Fruit fly (Drosophila melanogaster): ENCODE data around the gene UQCR-C2.
A peak's percentile ranks its signal among the peaks of the same experiment; 100 is the strongest.

Gene UQCR-C2

DNA sequence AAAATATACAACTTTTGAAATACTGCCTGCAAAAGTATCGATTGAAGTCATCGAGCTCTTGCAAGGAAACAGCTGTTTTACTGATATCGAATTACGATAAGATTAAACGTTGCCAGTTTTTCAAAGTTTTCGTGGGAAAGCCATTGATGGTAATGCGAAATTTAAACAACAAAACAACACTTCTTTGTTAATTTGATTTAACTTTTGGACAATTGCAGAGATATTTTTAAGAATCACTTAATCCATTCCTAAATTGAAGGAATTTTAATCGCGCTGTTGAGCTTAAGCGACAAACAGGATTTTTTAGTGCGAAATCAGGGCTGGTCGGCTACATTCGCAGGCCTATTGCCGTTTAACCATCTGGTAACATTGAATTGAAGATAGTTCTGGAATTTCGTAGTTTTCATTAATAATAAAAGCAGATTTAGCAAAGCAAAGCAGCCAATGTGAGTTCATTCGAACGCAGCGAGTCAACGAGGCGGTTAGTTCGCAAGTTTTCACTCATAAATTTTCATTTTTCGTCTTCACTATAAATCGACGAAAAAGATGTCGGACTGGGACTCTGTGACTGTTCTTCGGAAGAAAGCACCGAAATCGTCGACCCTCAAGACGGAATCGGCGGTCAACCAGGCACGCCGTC lies 9.5 kb upstream of the UQCR-C2 start, which contains the start of gene mbf1:
TSS of gene mbf1 (plus strand) at position 130 of the 640 bp plus-strand sequence.
- peak in 1 of 2 experiments; percentile 7 for TF ChIP-seq CTCF (optimal IDR thresholded peaks at IDR 0.05)
- no peak for TF ChIP-seq CG8478 (optimal IDR thresholded peaks at IDR 0.05)

DNA sequence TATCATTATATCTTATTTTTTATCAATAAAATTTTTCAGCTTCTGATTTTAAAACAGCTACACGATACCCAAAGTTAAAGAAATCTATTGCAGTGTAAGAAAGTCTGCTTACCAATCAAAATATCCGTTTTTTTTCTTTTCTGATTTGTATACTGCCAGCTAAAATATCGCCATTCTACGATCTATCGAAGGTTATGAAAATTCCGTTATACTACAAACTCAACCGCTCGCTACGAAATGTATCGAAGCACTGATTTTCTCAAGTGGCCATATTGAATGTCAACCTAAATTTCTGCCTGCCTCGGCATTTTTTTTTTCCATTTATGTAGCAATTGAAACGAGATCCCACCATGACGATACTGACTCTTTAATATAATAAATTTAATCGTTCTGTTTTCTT lies 3.9 kb upstream of the UQCR-C2 start, which contains the start of gene nxf2:
TSS of gene nxf2 (minus strand) at position 258 of the 400 bp plus-strand sequence.
- TF ChIP-seq CG8478 (optimal IDR thresholded peaks at IDR 0.05), result no peak
- no peak for TF ChIP-seq CTCF (optimal IDR thresholded peaks at IDR 0.05)

dm6 chr3L:16581201-16581705 lies 2.7 kb upstream of the UQCR-C2 start, which contains the start of gene Smn:
Gene Smn (minus strand): TSS chr3L:16581547.
- no peak for TF ChIP-seq CG8478 (optimal IDR thresholded peaks at IDR 0.05)
- TF ChIP-seq CTCF (optimal IDR thresholded peaks at IDR 0.05), result no peak

DNA sequence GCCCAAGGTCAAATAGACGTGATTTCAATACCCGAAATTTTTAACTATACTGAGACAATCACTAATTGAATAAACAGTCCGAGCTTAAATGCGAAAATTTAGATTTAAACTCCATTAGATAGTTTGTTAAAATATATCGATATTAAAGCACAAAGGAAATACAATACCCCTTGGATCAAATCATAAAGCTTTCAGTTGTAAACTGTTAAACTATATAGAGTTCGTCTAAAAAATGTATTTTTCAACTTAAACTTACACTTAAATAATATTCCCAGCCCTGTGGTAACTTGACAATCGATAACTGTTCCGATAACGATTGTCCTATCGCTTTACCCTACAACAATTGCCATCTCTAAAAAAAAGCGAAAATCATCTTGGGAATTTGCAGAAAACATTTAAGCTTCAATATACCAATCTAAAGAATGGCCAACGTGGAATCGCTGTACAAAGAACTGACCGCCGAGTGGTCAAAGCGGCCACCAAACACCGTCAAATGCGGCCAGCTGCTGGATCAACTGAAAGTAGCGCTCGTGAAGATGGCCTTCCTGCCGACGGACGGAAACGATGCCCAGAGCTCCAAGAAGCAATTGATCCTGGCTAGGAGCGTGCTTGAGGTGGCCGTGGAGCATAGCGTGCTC lies 1.1 kb upstream of the UQCR-C2 start, which contains the start of gene Rpn12:
TSS of gene Rpn12 (plus strand) at position 351 of the 638 bp plus-strand sequence.
- no peak for TF ChIP-seq CTCF (optimal IDR thresholded peaks at IDR 0.05)
- no peak for TF ChIP-seq CG8478 (optimal IDR thresholded peaks at IDR 0.05)

dm6 chr3L:16586989-16587388 lies 3.1 kb downstream of the UQCR-C2 start, which contains the start of the genes Syx8 and CG32163:
Gene Syx8 (minus strand): TSS chr3L:16587057.
Gene CG32163 (plus strand): TSS chr3L:16587157.
- TF ChIP-seq CTCF (optimal IDR thresholded peaks at IDR 0.05), result no peak
- TF ChIP-seq CG8478 (optimal IDR thresholded peaks at IDR 0.05), result no peak

dm6 chr3L:16587994-16588622 lies 4.2 kb downstream of the UQCR-C2 start:
- TF ChIP-seq CTCF (optimal IDR thresholded peaks at IDR 0.05), result peak in 1 of 2 experiments; percentile 31
- no peak for TF ChIP-seq CG8478 (optimal IDR thresholded peaks at IDR 0.05)

DNA sequence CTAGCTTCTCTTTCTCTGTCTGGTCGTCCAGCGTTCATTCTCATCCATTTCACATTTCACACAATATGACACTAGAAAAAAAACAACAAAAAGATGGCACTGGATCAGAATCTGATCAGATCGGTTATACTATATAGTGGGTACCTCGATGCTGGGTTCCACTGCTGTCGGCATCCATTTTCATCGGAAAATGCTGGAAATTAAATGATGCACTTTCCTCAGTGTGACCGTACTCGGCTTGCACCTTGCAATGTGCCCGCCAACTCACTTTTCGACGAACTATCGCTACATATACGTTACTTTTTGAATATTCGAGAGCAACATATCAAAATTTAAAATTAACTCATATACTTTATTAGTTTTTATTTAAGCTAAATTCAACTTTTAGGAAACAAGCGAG lies 6.9 kb downstream of the UQCR-C2 start, which contains the start of gene tra:
TSS of gene tra (minus strand) at position 191 of the 400 bp plus-strand sequence.
- TF ChIP-seq CTCF (optimal IDR thresholded peaks at IDR 0.05) (no peak), CG8478 (optimal IDR thresholded peaks at IDR 0.05) (no peak)

dm6 chr3L:16594922-16595518 lies 11.1 kb downstream of the UQCR-C2 start, which contains the start of the genes spd-2 and Apl:
Gene spd-2 (minus strand): TSS chr3L:16595014.
Gene Apl (plus strand): TSS chr3L:16595181.
- no peak for TF ChIP-seq CG8478 (optimal IDR thresholded peaks at IDR 0.05)
- no peak for TF ChIP-seq CTCF (optimal IDR thresholded peaks at IDR 0.05)

DNA sequence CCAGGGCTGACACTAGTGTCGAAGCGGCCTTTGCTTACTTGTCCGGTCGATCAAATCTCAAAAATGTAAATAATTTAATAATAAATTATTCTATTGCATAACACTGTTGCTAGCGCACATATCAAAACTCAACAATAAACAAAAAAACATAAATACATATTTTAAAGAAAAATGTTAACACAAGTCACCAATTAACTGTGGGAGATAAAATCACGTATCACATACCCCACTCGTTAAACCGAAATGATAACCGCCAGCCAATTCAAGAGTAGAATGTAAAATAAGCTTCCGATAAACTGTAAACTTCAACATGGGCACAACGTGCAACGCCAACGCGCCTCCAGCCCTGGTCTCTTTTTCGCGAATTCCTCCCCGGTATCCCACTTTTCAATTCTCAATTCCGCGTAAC lies 18.8 kb downstream of the UQCR-C2 start, which contains the start of gene Arts:
TSS of gene Arts (plus strand) at position 116 of the 409 bp plus-strand sequence.
- TF ChIP-seq CTCF (optimal IDR thresholded peaks at IDR 0.05) (no peak), CG8478 (optimal IDR thresholded peaks at IDR 0.05) (no peak)

DNA sequence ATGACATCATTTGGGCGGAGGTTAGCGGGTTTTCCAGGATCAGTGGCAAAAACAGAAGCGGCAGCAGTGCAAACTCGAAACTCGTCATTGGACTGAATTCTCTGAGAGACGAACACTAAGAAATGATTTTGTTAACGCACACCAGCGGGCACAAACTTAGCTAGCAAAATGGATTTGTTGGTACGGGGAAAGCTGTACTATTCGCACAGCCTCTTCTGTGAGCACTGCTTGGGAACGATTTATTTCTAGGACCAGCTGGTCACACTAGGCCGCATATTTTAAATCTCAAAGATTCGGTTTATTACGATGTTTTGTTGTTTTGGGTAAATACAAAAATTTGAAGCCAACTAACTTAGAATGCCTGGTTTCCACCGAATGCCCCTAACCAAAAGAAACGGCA lies 25.2 kb downstream of the UQCR-C2 start, which contains the start of gene CG4098:
TSS of gene CG4098 (minus strand) at position 228 of the 400 bp plus-strand sequence.
- no peak for TF ChIP-seq CG8478 (optimal IDR thresholded peaks at IDR 0.05)
- TF ChIP-seq CTCF (optimal IDR thresholded peaks at IDR 0.05), result no peak

- TF ChIP-seq CG8478 (optimal IDR thresholded peaks at IDR 0.05) (no peak), CTCF (optimal IDR thresholded peaks at IDR 0.05) (peak in 1 of 2 experiments; percentile 5)
Observed at dm6 chr3L:16610201-16610600, 26.3 kb downstream of the UQCR-C2 start, which contains the start of gene Prosbeta6. Gene Prosbeta6 (minus strand): TSS chr3L:16610418.

dm6 chr3L:16612152-16612551 lies 28.2 kb downstream of the UQCR-C2 start, which contains the start of gene CG4101:
Gene CG4101 (plus strand): TSS chr3L:16612486.
- no peak for TF ChIP-seq CTCF (optimal IDR thresholded peaks at IDR 0.05)
- TF ChIP-seq CG8478 (optimal IDR thresholded peaks at IDR 0.05), result no peak

dm6 chr3L:16612972-16613371 lies 29.0 kb downstream of the UQCR-C2 start:
- no peak for TF ChIP-seq CTCF (optimal IDR thresholded peaks at IDR 0.05)

dm6 chr3L:16615132-16615709 lies 31.3 kb downstream of the UQCR-C2 start, which contains the start of gene Mo25:
Gene Mo25 (minus strand): TSS chr3L:16615472.
- TF ChIP-seq CTCF (optimal IDR thresholded peaks at IDR 0.05) (no peak), CG8478 (optimal IDR thresholded peaks at IDR 0.05) (no peak)
